Worm (Caenorhabditis elegans) whole organism, L1 larva: Measurements from ENCODE around the gene rpl-36.

Experiments used
- C04F5.9 ChIP-seq: sonication (generic microtip); optimal IDR thresholded peaks from 2 replicates; lab custom pipeline; 2016; ENCODE audit warnings: missing genetic modification characterization, missing compliant biosample characterization
- C16A3.4 ChIP-seq: fragments of 150-350 bp; optimal IDR thresholded peaks from 2 replicates; lab custom pipeline; 2014; ENCODE audit warnings: missing biosample characterization, missing genetic modification characterization
- Y116A8C.19 ChIP-seq: sonication (generic microtip); optimal IDR thresholded peaks from 2 replicates; lab custom pipeline; 2016; ENCODE audit warnings: missing compliant biosample characterization, missing genetic modification characterization, borderline replicate concordance
- alr-1 ChIP-seq: fragments of 200-800 bp; sonication (Bioruptor generic); optimal IDR thresholded peaks from 2 replicates; lab custom pipeline; 2018; ENCODE audit warnings: borderline replicate concordance, mild to moderate bottlenecking, missing genetic modification characterization, missing compliant biosample characterization
- aly-2 ChIP-seq: fragments of 150-350 bp; optimal IDR thresholded peaks from 2 replicates; lab custom pipeline; 2014; ENCODE audit warnings: missing biosample characterization, missing genetic modification characterization
- ama-1 ChIP-seq: fragments of 150-350 bp; optimal IDR thresholded peaks from 2 replicates; lab custom pipeline; 2014
- ceh-82 ChIP-seq, 3 experiments: fragments of 150-350 bp in 1 of 3; sonication (generic microtip) in 2 of 3; optimal IDR thresholded peaks; 2 replicates each; lab custom pipeline; 2014 to 2017; ENCODE audit warnings: missing biosample characterization in 3 of 3, missing genetic modification characterization in 3 of 3
- ceh-88 ChIP-seq: fragments of 200-800 bp; sonication (Bioruptor generic); IDR thresholded peaks from 2 replicates; pipeline ENCODE4 v1.3.6; 2022; ENCODE audit warnings: missing genetic modification characterization, missing compliant biosample characterization
- ces-1 ChIP-seq: fragments of 150-350 bp; optimal IDR thresholded peaks from 2 replicates; lab custom pipeline; 2014; ENCODE audit warnings: missing biosample characterization, missing genetic modification reagents, missing genetic modification characterization
- dsc-1 ChIP-seq: sonication (generic microtip); optimal IDR thresholded peaks from 2 replicates; lab custom pipeline; 2016; ENCODE audit warnings: mild to moderate bottlenecking, missing genetic modification characterization, missing compliant biosample characterization
- efl-1 ChIP-seq, 4 experiments: fragments of 150-350 bp; optimal IDR thresholded peaks in 3 of 4; peaks in 1 of 4; 1 replicate in 1 of 4; 2 replicates in 3 of 4; lab custom pipeline; 2014; ENCODE audit warnings: missing biosample characterization in 2 of 4, missing genetic modification characterization in 2 of 4, missing genetic modification reagents in 2 of 4
- egl-27 ChIP-seq, 2 experiments: fragments of 150-350 bp in 1 of 2; sonication (generic microtip); optimal IDR thresholded peaks; 3 replicates each; lab custom pipeline; 2017 to 2018; ENCODE audit warnings: missing biosample characterization in 2 of 2, missing genetic modification characterization in 2 of 2, missing genetic modification reagents in 2 of 2
- ets-5 ChIP-seq: fragments of 200-800 bp; sonication (Bioruptor generic); IDR thresholded peaks from 2 replicates; pipeline ENCODE4 v1.3.6; 2022; ENCODE audit warnings: missing genetic modification characterization, missing compliant biosample characterization
- fkh-8 ChIP-seq: sonication (generic microtip); optimal IDR thresholded peaks from 2 replicates; lab custom pipeline; 2016; ENCODE audit warnings: mild to moderate bottlenecking, missing genetic modification characterization, missing compliant biosample characterization
- fos-1 ChIP-seq: fragments of 150-350 bp; optimal IDR thresholded peaks from 2 replicates; lab custom pipeline; 2014; ENCODE audit warnings: missing biosample characterization, missing genetic modification characterization
- hlh-17 ChIP-seq: fragments of 200-800 bp; sonication (Bioruptor generic); optimal IDR thresholded peaks from 2 replicates; lab custom pipeline; 2018; ENCODE audit warnings: missing genetic modification characterization, mild to moderate bottlenecking, missing compliant biosample characterization, moderate library complexity, borderline replicate concordance
- jun-1 ChIP-seq: fragments of 150-350 bp; optimal IDR thresholded peaks from 2 replicates; lab custom pipeline; 2014; ENCODE audit warnings: missing biosample characterization, missing genetic modification reagents, missing genetic modification characterization
- lin-13 ChIP-seq: fragments of 150-350 bp; optimal IDR thresholded peaks from 2 replicates; lab custom pipeline; 2014; ENCODE audit warnings: missing biosample characterization, missing genetic modification reagents, missing genetic modification characterization
- lin-14 ChIP-seq: fragments of 200-800 bp; sonication (Bioruptor generic); optimal IDR thresholded peaks from 2 replicates; lab custom pipeline; 2018; ENCODE audit warnings: mild to moderate bottlenecking, missing genetic modification characterization, moderate library complexity, missing compliant biosample characterization
- lin-15B ChIP-seq: fragments of 150-350 bp; sonication (generic microtip); optimal IDR thresholded peaks from 3 replicates; lab custom pipeline; 2014; ENCODE audit warnings: missing biosample characterization, missing genetic modification characterization
- lin-35 ChIP-seq, 2 experiments: fragments of 150-350 bp; optimal IDR thresholded peaks; 2 replicates each; lab custom pipeline; 2014; ENCODE audit warnings: missing biosample characterization in 2 of 2, missing genetic modification characterization in 2 of 2, missing genetic modification reagents in 2 of 2
- lsy-2 ChIP-seq, 2 experiments: fragments of 150-350 bp; optimal IDR thresholded peaks; 2 replicates each; lab custom pipeline; 2014; ENCODE audit warnings: missing biosample characterization in 2 of 2, missing genetic modification characterization in 2 of 2
- nhr-12 ChIP-seq: sonication (generic microtip); optimal IDR thresholded peaks from 2 replicates; lab custom pipeline; 2017; ENCODE audit warnings: missing biosample characterization, missing genetic modification characterization
- nhr-20 ChIP-seq: sonication (generic microtip); optimal IDR thresholded peaks from 2 replicates; lab custom pipeline; 2016; ENCODE audit warnings: mild to moderate bottlenecking, missing genetic modification characterization, missing compliant biosample characterization
- nhr-237 ChIP-seq: fragments of 150-350 bp; optimal IDR thresholded peaks from 2 replicates; lab custom pipeline; 2014; ENCODE audit warnings: missing biosample characterization, missing genetic modification characterization
- nhr-28 ChIP-seq: fragments of 150-350 bp; optimal IDR thresholded peaks from 2 replicates; lab custom pipeline; 2014; ENCODE audit warnings: missing biosample characterization, missing genetic modification characterization
- nhr-47 ChIP-seq: sonication (generic microtip); optimal IDR thresholded peaks from 2 replicates; lab custom pipeline; 2016; ENCODE audit warnings: mild to moderate bottlenecking, missing genetic modification characterization, moderate library complexity, missing compliant biosample characterization
- nhr-71 ChIP-seq: sonication (generic microtip); optimal IDR thresholded peaks from 2 replicates; lab custom pipeline; 2016; ENCODE audit warnings: mild to moderate bottlenecking, missing genetic modification characterization, moderate library complexity, missing compliant biosample characterization
- nhr-76 ChIP-seq: sonication (generic microtip); optimal IDR thresholded peaks from 2 replicates; lab custom pipeline; 2017; ENCODE audit warnings: missing biosample characterization, missing genetic modification characterization
- nhr-85 ChIP-seq: sonication (generic microtip); peaks from one replicate; lab custom pipeline; 2016; ENCODE audit warnings: missing genetic modification characterization, inconsistent platforms, missing compliant biosample characterization
- nhr-90 ChIP-seq: sonication (generic microtip); optimal IDR thresholded peaks from 2 replicates; lab custom pipeline; 2016; ENCODE audit warnings: mild to moderate bottlenecking, missing genetic modification characterization, missing compliant biosample characterization; ENCODE audit not compliant: poor library complexity
- pax-3 ChIP-seq: fragments of 200-800 bp; sonication (Bioruptor generic); optimal IDR thresholded peaks from 2 replicates; lab custom pipeline; 2018; ENCODE audit warnings: mild to moderate bottlenecking, missing genetic modification characterization, moderate library complexity, missing compliant biosample characterization
- rnt-1 ChIP-seq: sonication (generic microtip); optimal IDR thresholded peaks from 2 replicates; lab custom pipeline; 2016; ENCODE audit warnings: mild to moderate bottlenecking, missing genetic modification characterization, moderate library complexity, missing compliant biosample characterization
- skn-1 ChIP-seq: fragments of 150-350 bp; optimal IDR thresholded peaks from 2 replicates; lab custom pipeline; 2014; ENCODE audit warnings: missing biosample characterization, missing genetic modification characterization
- snpc-4 ChIP-seq: fragments of 150-350 bp; optimal IDR thresholded peaks from 2 replicates; lab custom pipeline; 2014; ENCODE audit warnings: missing biosample characterization, missing genetic modification characterization
- snu-23 ChIP-seq: sonication (generic microtip); optimal IDR thresholded peaks from 2 replicates; lab custom pipeline; 2016; ENCODE audit warnings: missing genetic modification characterization, missing compliant biosample characterization
- sox-4 ChIP-seq: sonication (generic microtip); optimal IDR thresholded peaks from 2 replicates; lab custom pipeline; 2016; ENCODE audit warnings: missing genetic modification characterization, missing compliant biosample characterization
- sup-37 ChIP-seq: fragments of 200-800 bp; sonication (Bioruptor generic); optimal IDR thresholded peaks from 2 replicates; lab custom pipeline; 2018; ENCODE audit warnings: mild to moderate bottlenecking, missing genetic modification characterization, missing compliant biosample characterization
- tlp-1 ChIP-seq: fragments of 150-350 bp; optimal IDR thresholded peaks from 2 replicates; lab custom pipeline; 2014; ENCODE audit warnings: missing biosample characterization, missing genetic modification characterization
- unc-30 ChIP-seq: sonication (generic microtip); optimal IDR thresholded peaks from 2 replicates; lab custom pipeline; 2017; ENCODE audit warnings: missing biosample characterization, missing genetic modification characterization
- unc-62 ChIP-seq: fragments of 150-350 bp; optimal IDR thresholded peaks from 2 replicates; lab custom pipeline; 2014; ENCODE audit warnings: missing biosample characterization, missing genetic modification reagents, missing genetic modification characterization
- unc-86 ChIP-seq: sonication (generic microtip); optimal IDR thresholded peaks from 2 replicates; lab custom pipeline; 2016; ENCODE audit warnings: missing genetic modification characterization, missing compliant biosample characterization
- unc-98 ChIP-seq: fragments of 200-800 bp; sonication (Bioruptor generic); IDR thresholded peaks from 2 replicates; pipeline ENCODE4 v1.3.6; 2022; ENCODE audit warnings: missing genetic modification characterization, missing compliant biosample characterization
- vab-15 ChIP-seq: sonication (generic microtip); optimal IDR thresholded peaks from 2 replicates; lab custom pipeline; 2017; ENCODE audit warnings: missing genotype, mild to moderate bottlenecking, missing genetic modification characterization, missing compliant biosample characterization
- zip-4 ChIP-seq: fragments of 200-800 bp; sonication (Bioruptor generic); optimal IDR thresholded peaks from 2 replicates; lab custom pipeline; 2018; ENCODE audit warnings: mild to moderate bottlenecking, missing genetic modification characterization, moderate library complexity, missing compliant biosample characterization
- ztf-11 ChIP-seq, 2 experiments: sonication (generic microtip); optimal IDR thresholded peaks; 2 replicates each; lab custom pipeline; 2016 to 2017; ENCODE audit warnings: missing genetic modification characterization in 2 of 2, missing biosample characterization in 1 of 2, missing compliant biosample characterization in 1 of 2
- ztf-4 ChIP-seq: fragments of 150-350 bp; optimal IDR thresholded peaks from 2 replicates; lab custom pipeline; 2014; ENCODE audit warnings: missing biosample characterization, missing genetic modification characterization

Gene rpl-36

DNA sequence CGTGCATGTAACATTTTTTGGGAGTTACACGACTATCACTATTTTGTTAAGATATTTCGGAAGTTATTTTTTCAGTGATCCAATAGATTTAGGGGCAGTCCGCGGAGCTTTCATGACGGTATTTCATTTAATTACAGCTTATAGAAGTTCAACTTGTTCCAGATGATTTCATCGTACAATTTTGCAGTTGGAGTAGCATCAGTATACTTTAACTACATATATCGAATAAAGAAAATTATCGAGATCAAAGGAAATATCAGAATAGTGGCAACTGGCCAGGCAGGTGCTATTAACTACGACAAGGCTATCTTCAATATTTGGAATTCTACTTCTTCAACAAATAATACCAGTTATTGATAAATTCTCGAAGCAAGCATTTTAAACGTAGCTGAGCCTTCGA, 1.6 kb upstream of the rpl-36 start:
- TF ChIP-seq lsy-2 (tag; optimal IDR thresholded peaks at IDR 0.05; lab: Kevin White, UChicago) (peak in 1 of 2 experiments; percentile 14), nhr-90 (no peak), nhr-20 (tag; lab: Kevin White, UChicago) (no peak), efl-1 (optimal IDR thresholded peaks at IDR 0.05; lab: Kevin White, UChicago) (no peak), efl-1 (GFP tag; optimal IDR thresholded peaks at IDR 0.05 in 1 of 2; lab: Kevin White, UChicago) (peak in 1 of 2 experiments; percentile 85), nhr-85 (tag; lab: Kevin White, UChicago) (peak; percentile 46), rnt-1 (tag; lab: Kevin White, UChicago) (no peak)

DNA sequence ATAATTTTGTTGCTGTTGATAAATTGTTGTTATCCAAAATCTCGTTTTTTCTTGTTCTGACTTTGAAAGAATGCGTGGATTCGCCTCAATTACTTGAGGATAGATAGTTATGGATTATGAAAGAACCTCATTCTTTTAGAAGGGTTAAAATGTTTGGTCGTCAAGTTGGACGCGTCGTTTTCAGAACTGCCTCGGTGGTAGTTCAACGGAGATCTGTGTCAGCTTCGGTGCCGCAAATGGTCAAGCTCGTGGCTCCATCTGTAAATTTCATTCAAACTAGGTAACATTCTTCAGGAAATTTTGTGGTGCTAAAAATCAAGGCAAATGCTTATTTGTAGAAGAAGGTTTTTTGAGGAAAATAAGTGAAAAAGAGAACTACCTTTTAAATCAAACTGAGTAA, 562 bp downstream of the rpl-36 start, which contains the start of gene ndab-2:
Gene ndab-2, plus strand, starts transcription at position 140 of the 400 bp plus-strand sequence.
- TF ChIP-seq nhr-90 = peak; percentile 5
- no peak for TF ChIP-seq aly-2
- no peak for TF ChIP-seq sup-37 (GFP tag; lab: Kevin White, UChicago)
- TF ChIP-seq lin-14 (GFP tag; lab: Kevin White, UChicago) = no peak
- peak; percentile 18 for TF ChIP-seq nhr-47
- TF ChIP-seq nhr-76 (tag; lab: Kevin White, UChicago) = no peak
- no peak for TF ChIP-seq ceh-82 (tag; optimal IDR thresholded peaks at IDR 0.05; lab: Kevin White, UChicago)
- no peak for TF ChIP-seq zip-4 (GFP tag; lab: Kevin White, UChicago)
- no peak for TF ChIP-seq nhr-237 (tag; lab: Kevin White, UChicago)
- no peak for TF ChIP-seq lin-13 (GFP tag; lab: Kevin White, UChicago)
- TF ChIP-seq lsy-2 (tag; optimal IDR thresholded peaks at IDR 0.05; lab: Kevin White, UChicago) = peak in 1 of 2 experiments; percentile 28
- peak; percentile 41 for TF ChIP-seq ama-1 (lab: Kevin White, UChicago)

DNA sequence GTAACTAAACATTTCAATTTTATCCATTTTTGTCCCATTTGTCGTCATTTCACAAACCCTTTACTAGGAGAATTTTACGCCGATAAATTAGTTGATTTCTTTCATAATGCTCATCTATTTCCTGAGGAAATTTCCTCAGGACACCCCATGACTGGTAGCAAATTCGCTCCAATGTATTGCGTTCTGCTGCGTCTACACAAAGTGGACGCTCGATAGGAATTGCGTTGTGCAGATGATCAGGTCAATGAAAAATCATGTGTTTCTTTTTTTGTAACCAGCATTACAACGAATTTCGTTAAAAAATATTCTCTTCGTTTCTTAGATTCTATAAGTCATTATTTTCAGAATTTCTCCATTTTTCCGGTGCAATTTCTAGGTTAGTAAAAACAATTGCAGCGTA, 1.8 kb downstream of the rpl-36 start, which contains the start of gene epg-4:
Gene epg-4, plus strand, starts transcription at position 346 of the 400 bp plus-strand sequence.
- TF ChIP-seq unc-30 (tag; lab: Kevin White, UChicago) = no peak
- TF ChIP-seq ztf-4 (tag; lab: Kevin White, UChicago) = no peak
- TF ChIP-seq efl-1 (optimal IDR thresholded peaks at IDR 0.05; lab: Kevin White, UChicago) = peak; percentile 19 to 57
- peak; percentile 45 to 93 for TF ChIP-seq efl-1 (GFP tag; optimal IDR thresholded peaks at IDR 0.05 in 1 of 2; lab: Kevin White, UChicago)
- TF ChIP-seq egl-27 (tag; optimal IDR thresholded peaks at IDR 0.05; lab: Kevin White, UChicago) = no peak
- no peak for TF ChIP-seq hlh-17
- TF ChIP-seq ama-1 (lab: Kevin White, UChicago) = no peak
- TF ChIP-seq nhr-20 (tag; lab: Kevin White, UChicago) = peak; percentile 15
- peak; percentile 50 for TF ChIP-seq C16A3.4 (tag; lab: Kevin White, UChicago)
- no peak for TF ChIP-seq ces-1
- no peak for TF ChIP-seq fkh-8 (tag; lab: Kevin White, UChicago)
- no peak for TF ChIP-seq alr-1
- no peak for TF ChIP-seq dsc-1
- no peak for TF ChIP-seq nhr-28
- TF ChIP-seq tlp-1 (tag; lab: Kevin White, UChicago) = no peak
- no peak for TF ChIP-seq Y116A8C.19 (tag; lab: Kevin White, UChicago)
- no peak for TF ChIP-seq sup-37 (GFP tag; lab: Kevin White, UChicago)
- no peak for TF ChIP-seq snpc-4 (tag; lab: Kevin White, UChicago)
- no peak for TF ChIP-seq nhr-12 (tag; lab: Kevin White, UChicago)
- no peak for TF ChIP-seq jun-1 (tag; lab: Kevin White, UChicago)
- TF ChIP-seq lin-15B (tag; lab: Kevin White, UChicago) = no peak
- no peak for TF ChIP-seq sox-4
- TF ChIP-seq lin-35 (GFP tag; optimal IDR thresholded peaks at IDR 0.05; lab: Kevin White, UChicago) = peak; percentile 42 to 79
- peak in 1 of 3 experiments; percentile 11 for TF ChIP-seq ceh-82 (tag; optimal IDR thresholded peaks at IDR 0.05; lab: Kevin White, UChicago)
- no peak for TF ChIP-seq ets-5 (GFP tag; lab: Robert Waterston, UW)
- no peak for TF ChIP-seq ceh-88 (GFP tag; lab: Robert Waterston, UW)
- no peak for TF ChIP-seq fos-1 (tag; lab: Kevin White, UChicago)
- TF ChIP-seq nhr-76 (tag; lab: Kevin White, UChicago) = no peak
- no peak for TF ChIP-seq unc-86 (tag; lab: Kevin White, UChicago)
- no peak for TF ChIP-seq unc-62 (GFP tag; lab: Kevin White, UChicago)
- TF ChIP-seq aly-2 = no peak
- TF ChIP-seq vab-15 (tag; lab: Kevin White, UChicago) = no peak
- peak; percentile 36 for TF ChIP-seq snu-23 (GFP tag; lab: Kevin White, UChicago)
- peak; percentile 41 for TF ChIP-seq nhr-71 (tag; lab: Kevin White, UChicago)
- TF ChIP-seq lin-13 (GFP tag; lab: Kevin White, UChicago) = no peak
- peak; percentile 47 for TF ChIP-seq skn-1 (tag; lab: Kevin White, UChicago)
- TF ChIP-seq C04F5.9 (tag; lab: Kevin White, UChicago) = no peak
- no peak for TF ChIP-seq ztf-11 (tag; optimal IDR thresholded peaks at IDR 0.05; lab: Kevin White, UChicago)
- peak; percentile 70 for TF ChIP-seq lin-14 (GFP tag; lab: Kevin White, UChicago)
- TF ChIP-seq unc-98 (GFP tag; lab: Robert Waterston, UW) = no peak
- TF ChIP-seq pax-3 (tag; lab: Kevin White, UChicago) = no peak
